Worm (Caenorhabditis elegans): ENCODE results near the gene F28F8.7.

The F28F8.7 gene

ce11 chrV:15547727-15548126, 42.7 kb downstream of the F28F8.7 start:
- TF ChIP-seq T22C8.4 (GFP tag; IDR thresholded peaks at IDR 0.05) (no peak), klf-2 (GFP tag; conservative IDR thresholded peaks at IDR 0.05) (0 out of 2 replicates have a peak, but pooled peaks have one; percentile 43), tab-1 (GFP tag; IDR thresholded peaks at IDR 0.05) (no peak), ztf-23 (GFP tag; IDR thresholded peaks at IDR 0.05) (no peak), ztf-29 (GFP tag; IDR thresholded peaks at IDR 0.05) (no peak), flt-1 (GFP tag; IDR thresholded peaks at IDR 0.05) (peak; percentile 68; the same call in 1 of the 2 replicates), ref-1 (GFP tag; conservative IDR thresholded peaks at IDR 0.05) (0 out of 2 replicates have a peak, but pooled peaks have one; percentile 24)

ce11 chrV:15544898-15545297, 45.5 kb downstream of the F28F8.7 start, which contains the start of gene glb-14:
glb-14 (minus strand) TSS chrV:15544994.
- TF ChIP-seq ztf-29 (GFP tag; IDR thresholded peaks at IDR 0.05) (no peak), tab-1 (GFP tag; IDR thresholded peaks at IDR 0.05) (no peak), med-1 (GFP tag; optimal IDR thresholded peaks at IDR 0.05; ENCODE audit: insufficient read depth) (no peak), cog-1 (tag; optimal IDR thresholded peaks at IDR 0.05) (no peak), ref-1 (GFP tag; conservative IDR thresholded peaks at IDR 0.05) (no peak), flt-1 (GFP tag; IDR thresholded peaks at IDR 0.05) (no peak), T22C8.4 (GFP tag; IDR thresholded peaks at IDR 0.05) (no peak), ztf-23 (GFP tag; IDR thresholded peaks at IDR 0.05) (no peak), klf-2 (GFP tag; conservative IDR thresholded peaks at IDR 0.05) (no peak)

- no peak for TF ChIP-seq med-1 (GFP tag; optimal IDR thresholded peaks at IDR 0.05; ENCODE audit: insufficient read depth)
- no peak for TF ChIP-seq tab-1 (GFP tag; IDR thresholded peaks at IDR 0.05)
- TF ChIP-seq ref-1 (GFP tag; conservative IDR thresholded peaks at IDR 0.05) = no peak
- no peak for TF ChIP-seq T22C8.4 (GFP tag; IDR thresholded peaks at IDR 0.05)
- TF ChIP-seq ztf-23 (GFP tag; IDR thresholded peaks at IDR 0.05) = no peak
- TF ChIP-seq flt-1 (GFP tag; IDR thresholded peaks at IDR 0.05) = no peak
- no peak for TF ChIP-seq cog-1 (tag; optimal IDR thresholded peaks at IDR 0.05)
- TF ChIP-seq ztf-29 (GFP tag; IDR thresholded peaks at IDR 0.05) = no peak
- no peak for TF ChIP-seq klf-2 (GFP tag; conservative IDR thresholded peaks at IDR 0.05)
Measured at ce11 chrV:15543252-15543651, 47.2 kb downstream of the F28F8.7 start.

ce11 chrV:15537923-15538322, 52.5 kb downstream of the F28F8.7 start, which contains the start of gene prde-1:
prde-1 (plus strand) TSS chrV:15538244.
- TF ChIP-seq ztf-23 (GFP tag; IDR thresholded peaks at IDR 0.05) = no peak
- no peak for TF ChIP-seq ztf-29 (GFP tag; IDR thresholded peaks at IDR 0.05)
- TF ChIP-seq cog-1 (tag; optimal IDR thresholded peaks at IDR 0.05) = no peak
- TF ChIP-seq T22C8.4 (GFP tag; IDR thresholded peaks at IDR 0.05) = no peak

- TF ChIP-seq T22C8.4 (GFP tag; IDR thresholded peaks at IDR 0.05) = no peak
- TF ChIP-seq ztf-29 (GFP tag; IDR thresholded peaks at IDR 0.05) = no peak
Measured at ce11 chrV:15536320-15536719, 54.1 kb downstream of the F28F8.7 start, which contains the start of gene F21A3.4. F21A3.4 (plus strand) TSS chrV:15536620.

- TF ChIP-seq ztf-23 (GFP tag; IDR thresholded peaks at IDR 0.05) (no peak), cog-1 (tag; optimal IDR thresholded peaks at IDR 0.05) (no peak), med-1 (GFP tag; optimal IDR thresholded peaks at IDR 0.05; ENCODE audit: insufficient read depth) (no peak), ref-1 (GFP tag; conservative IDR thresholded peaks at IDR 0.05) (no peak), T22C8.4 (GFP tag; IDR thresholded peaks at IDR 0.05) (no peak), flt-1 (GFP tag; IDR thresholded peaks at IDR 0.05) (no peak), klf-2 (GFP tag; conservative IDR thresholded peaks at IDR 0.05) (no peak), ztf-29 (GFP tag; IDR thresholded peaks at IDR 0.05) (no peak), tab-1 (GFP tag; IDR thresholded peaks at IDR 0.05) (no peak)
Measured at ce11 chrV:15533864-15534263, 56.6 kb downstream of the F28F8.7 start, which contains the start of gene F21A3.2. F21A3.2 (minus strand) TSS chrV:15533964.

- TF ChIP-seq tab-1 (GFP tag; IDR thresholded peaks at IDR 0.05) = no peak
- TF ChIP-seq ztf-23 (GFP tag; IDR thresholded peaks at IDR 0.05) = no peak
- no peak for TF ChIP-seq flt-1 (GFP tag; IDR thresholded peaks at IDR 0.05)
- no peak for TF ChIP-seq ref-1 (GFP tag; conservative IDR thresholded peaks at IDR 0.05)
- TF ChIP-seq klf-2 (GFP tag; conservative IDR thresholded peaks at IDR 0.05) = no peak
- no peak for TF ChIP-seq ztf-29 (GFP tag; IDR thresholded peaks at IDR 0.05)
- no peak for TF ChIP-seq med-1 (GFP tag; optimal IDR thresholded peaks at IDR 0.05; ENCODE audit: insufficient read depth)
- no peak for TF ChIP-seq cog-1 (tag; optimal IDR thresholded peaks at IDR 0.05)
- TF ChIP-seq T22C8.4 (GFP tag; IDR thresholded peaks at IDR 0.05) = no peak
Measured at ce11 chrV:15533096-15533495, 57.3 kb downstream of the F28F8.7 start, which contains the start of gene F21A3.11. F21A3.11 (minus strand) TSS chrV:15533212.

ce11 chrV:15529069-15529468, 61.3 kb downstream of the F28F8.7 start, which contains the start of gene srh-276:
srh-276 (plus strand) TSS chrV:15529369.
- no peak for TF ChIP-seq cog-1 (tag; optimal IDR thresholded peaks at IDR 0.05)
- TF ChIP-seq T22C8.4 (GFP tag; IDR thresholded peaks at IDR 0.05) = no peak
- TF ChIP-seq ztf-23 (GFP tag; IDR thresholded peaks at IDR 0.05) = no peak

All from whole organism, midembryonic.